Worm (Caenorhabditis elegans): ENCODE measurements around the gene C27B7.5.

Gene C27B7.5

DNA sequence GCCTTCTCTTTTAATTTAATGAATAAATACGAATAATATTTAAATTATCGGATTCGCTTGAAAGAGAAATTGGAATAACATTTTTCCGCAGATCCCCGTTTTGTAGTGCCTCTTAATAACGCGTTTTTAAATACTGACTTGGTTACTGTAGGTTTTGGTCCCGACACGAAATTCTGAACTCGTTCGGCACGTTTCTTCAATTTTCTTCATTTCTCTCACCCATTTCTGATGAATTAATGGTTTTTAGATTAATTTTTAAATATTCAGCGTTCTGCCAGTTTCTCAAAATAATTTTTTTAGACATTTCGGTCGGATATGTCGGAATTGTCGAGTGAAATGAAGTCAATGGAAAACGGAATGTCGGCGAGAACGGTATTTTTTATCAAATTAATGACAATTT is at the start of gene C27B7.5:
TSS of gene C27B7.5 (plus strand) at position 301 of the 400 bp plus-strand sequence.
- TF ChIP-seq ref-1 (GFP tag; conservative IDR thresholded peaks at IDR 0.05) (no peak), cog-1 (tag; optimal IDR thresholded peaks at IDR 0.05) (no peak), flt-1 (GFP tag; IDR thresholded peaks at IDR 0.05) (no peak), ztf-23 (GFP tag; IDR thresholded peaks at IDR 0.05) (no peak), ztf-29 (GFP tag; IDR thresholded peaks at IDR 0.05) (no peak)

DNA sequence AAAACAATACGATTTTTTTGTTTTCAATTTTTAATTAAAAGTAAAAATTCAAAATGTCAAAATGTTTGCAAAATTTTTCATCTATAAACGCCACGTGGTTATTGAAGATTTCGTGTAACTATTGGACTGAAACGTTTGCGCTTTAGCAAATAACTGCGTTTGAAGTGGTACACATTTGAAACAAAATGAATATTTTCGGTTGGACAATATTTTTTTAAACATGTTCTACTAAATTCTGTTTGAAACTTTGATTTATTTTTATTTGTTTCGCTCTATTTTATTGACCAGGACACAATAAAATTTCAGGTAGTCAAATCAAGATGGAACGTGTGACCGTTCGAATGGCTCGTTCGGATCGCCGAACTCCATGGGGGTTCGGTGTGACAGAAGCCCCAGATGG is 49.3 kb upstream of the C27B7.5 start, which contains the start of gene alp-1:
TSS of gene alp-1 (plus strand) at position 301 of the 400 bp plus-strand sequence.
- TF ChIP-seq med-1 (GFP tag; optimal IDR thresholded peaks at IDR 0.05; ENCODE audit: insufficient read depth) (no peak), flt-1 (GFP tag; IDR thresholded peaks at IDR 0.05) (no peak), klf-2 (GFP tag; conservative IDR thresholded peaks at IDR 0.05) (no peak), tab-1 (GFP tag; IDR thresholded peaks at IDR 0.05) (no peak)

DNA sequence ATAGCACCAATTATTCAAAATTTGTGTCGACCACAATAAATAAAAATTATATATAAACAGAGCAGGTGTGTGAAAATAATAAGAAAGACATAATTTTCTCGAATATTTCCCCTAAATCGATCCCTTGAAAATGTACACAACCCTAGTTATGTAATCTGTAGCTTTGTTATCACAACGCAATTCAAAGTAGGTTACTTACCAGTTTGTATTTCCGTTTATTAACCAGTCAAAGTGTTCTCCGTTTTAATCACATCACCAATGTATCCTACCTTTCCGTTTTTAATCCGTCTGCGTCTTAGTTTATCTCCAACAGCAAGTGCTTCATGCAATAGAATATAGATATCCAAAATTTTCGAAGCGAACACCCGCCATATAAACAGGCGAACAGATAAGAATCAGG is 48.1 kb upstream of the C27B7.5 start:
- TF ChIP-seq cog-1 (tag; optimal IDR thresholded peaks at IDR 0.05) (no peak), T22C8.4 (GFP tag; IDR thresholded peaks at IDR 0.05) (no peak), ztf-29 (GFP tag; IDR thresholded peaks at IDR 0.05) (no peak), flt-1 (GFP tag; IDR thresholded peaks at IDR 0.05) (no peak), ztf-23 (GFP tag; IDR thresholded peaks at IDR 0.05) (no peak), tab-1 (GFP tag; IDR thresholded peaks at IDR 0.05) (no peak), med-1 (GFP tag; optimal IDR thresholded peaks at IDR 0.05; ENCODE audit: insufficient read depth) (no peak), klf-2 (GFP tag; conservative IDR thresholded peaks at IDR 0.05) (no peak), ref-1 (GFP tag; conservative IDR thresholded peaks at IDR 0.05) (no peak)

DNA sequence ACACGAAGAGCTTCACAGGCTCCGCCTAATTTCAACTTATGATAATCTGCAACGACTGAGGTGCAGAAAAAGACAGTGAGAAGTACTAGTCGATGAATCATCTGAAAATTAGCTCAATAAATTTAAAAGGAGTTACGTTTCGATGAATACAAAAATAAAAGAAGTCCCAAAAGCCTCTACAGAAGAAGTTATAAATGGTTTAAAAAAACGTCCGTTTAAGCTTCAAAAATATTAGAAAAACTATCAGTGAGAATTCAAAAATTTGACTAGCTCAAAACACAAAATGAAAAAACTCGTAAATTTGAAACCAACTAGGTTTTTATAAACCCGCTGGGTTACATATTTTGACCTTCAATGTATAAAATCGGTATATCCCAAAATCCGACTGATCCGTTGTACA is 45.5 kb upstream of the C27B7.5 start, which contains the start of gene T11B7.5:
TSS of gene T11B7.5 (minus strand) at position 101 of the 400 bp plus-strand sequence.
- TF ChIP-seq klf-2 (GFP tag; conservative IDR thresholded peaks at IDR 0.05) (no peak), med-1 (GFP tag; optimal IDR thresholded peaks at IDR 0.05; ENCODE audit: insufficient read depth) (no peak), tab-1 (GFP tag; IDR thresholded peaks at IDR 0.05) (no peak)

DNA sequence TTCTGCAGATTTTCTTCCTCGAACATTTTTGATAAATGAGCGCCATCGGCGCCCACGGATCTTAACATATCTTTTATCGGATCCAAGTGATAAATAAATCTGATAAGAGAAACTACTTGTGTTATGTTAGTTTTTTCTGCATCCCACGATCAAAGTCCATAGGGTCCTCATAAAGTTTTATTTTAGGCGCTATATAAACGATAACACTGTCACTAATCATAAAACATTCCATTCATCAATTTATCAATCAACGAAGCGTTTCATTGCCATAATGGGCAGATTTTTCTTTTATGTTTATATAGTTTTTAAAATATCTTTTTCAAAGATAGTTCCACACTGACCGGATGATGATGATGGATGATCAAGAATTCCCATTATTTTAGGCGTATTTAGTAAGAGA is 36.8 kb upstream of the C27B7.5 start:
- TF ChIP-seq ztf-23 (GFP tag; IDR thresholded peaks at IDR 0.05) (no peak), ztf-29 (GFP tag; IDR thresholded peaks at IDR 0.05) (no peak), ref-1 (GFP tag; conservative IDR thresholded peaks at IDR 0.05) (no peak), cog-1 (tag; optimal IDR thresholded peaks at IDR 0.05) (no peak), tab-1 (GFP tag; IDR thresholded peaks at IDR 0.05) (no peak), med-1 (GFP tag; optimal IDR thresholded peaks at IDR 0.05; ENCODE audit: insufficient read depth) (no peak), flt-1 (GFP tag; IDR thresholded peaks at IDR 0.05) (no peak), klf-2 (GFP tag; conservative IDR thresholded peaks at IDR 0.05) (no peak), T22C8.4 (GFP tag; IDR thresholded peaks at IDR 0.05) (no peak)

DNA sequence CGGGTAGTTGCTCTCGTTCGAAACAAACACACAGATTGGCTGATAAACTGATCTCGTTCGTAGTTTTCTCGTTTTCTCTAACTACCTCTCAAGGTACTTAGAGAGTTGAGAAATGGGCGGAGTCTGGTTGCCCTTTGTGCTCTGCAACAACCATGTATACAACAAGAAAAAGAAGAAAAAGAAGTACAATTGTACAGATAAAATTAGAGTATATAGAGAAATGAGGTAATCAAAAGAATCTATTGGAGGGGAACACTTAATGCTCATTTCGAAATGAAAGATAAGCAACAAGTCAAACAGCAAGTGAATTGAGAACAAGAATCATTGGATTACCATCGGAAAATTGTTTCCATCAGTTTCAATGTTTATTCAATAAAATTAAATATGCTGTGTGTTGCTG is 36.1 kb upstream of the C27B7.5 start, which contains the start of gene C09G9.1:
TSS of gene C09G9.1 (minus strand) at position 143 of the 400 bp plus-strand sequence.
- TF ChIP-seq T22C8.4 (GFP tag; IDR thresholded peaks at IDR 0.05) (no peak), flt-1 (GFP tag; IDR thresholded peaks at IDR 0.05) (no peak), tab-1 (GFP tag; IDR thresholded peaks at IDR 0.05) (no peak), ztf-23 (GFP tag; IDR thresholded peaks at IDR 0.05) (no peak), klf-2 (GFP tag; conservative IDR thresholded peaks at IDR 0.05) (no peak), med-1 (GFP tag; optimal IDR thresholded peaks at IDR 0.05; ENCODE audit: insufficient read depth) (no peak), ztf-29 (GFP tag; IDR thresholded peaks at IDR 0.05) (no peak), ref-1 (GFP tag; conservative IDR thresholded peaks at IDR 0.05) (no peak), cog-1 (tag; optimal IDR thresholded peaks at IDR 0.05) (no peak)

DNA sequence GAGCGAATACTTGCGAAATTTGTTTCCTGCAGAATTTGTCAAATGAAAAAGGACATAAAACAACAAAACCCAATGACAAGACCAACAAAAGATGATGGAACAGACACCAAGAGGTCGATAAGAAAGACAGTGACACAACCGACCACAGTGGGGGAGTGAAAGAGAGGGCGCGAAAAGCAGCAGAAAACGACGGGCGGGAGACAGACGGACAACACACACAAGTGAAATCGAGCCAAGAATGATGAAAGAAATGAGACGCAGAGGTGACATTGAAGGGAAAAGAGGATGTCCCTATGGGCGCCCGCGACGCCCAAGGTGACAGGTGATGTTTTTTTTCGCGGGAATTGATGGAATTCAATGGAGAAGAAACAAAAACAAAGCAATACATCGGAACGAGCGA is 35.4 kb upstream of the C27B7.5 start:
- TF ChIP-seq tab-1 (GFP tag; IDR thresholded peaks at IDR 0.05) (no peak), flt-1 (GFP tag; IDR thresholded peaks at IDR 0.05) (no peak), cog-1 (tag; optimal IDR thresholded peaks at IDR 0.05) (no peak), ztf-23 (GFP tag; IDR thresholded peaks at IDR 0.05) (no peak), ztf-29 (GFP tag; IDR thresholded peaks at IDR 0.05) (no peak), med-1 (GFP tag; optimal IDR thresholded peaks at IDR 0.05; ENCODE audit: insufficient read depth) (no peak), T22C8.4 (GFP tag; IDR thresholded peaks at IDR 0.05) (no peak), ref-1 (GFP tag; conservative IDR thresholded peaks at IDR 0.05) (no peak), klf-2 (GFP tag; conservative IDR thresholded peaks at IDR 0.05) (no peak)

DNA sequence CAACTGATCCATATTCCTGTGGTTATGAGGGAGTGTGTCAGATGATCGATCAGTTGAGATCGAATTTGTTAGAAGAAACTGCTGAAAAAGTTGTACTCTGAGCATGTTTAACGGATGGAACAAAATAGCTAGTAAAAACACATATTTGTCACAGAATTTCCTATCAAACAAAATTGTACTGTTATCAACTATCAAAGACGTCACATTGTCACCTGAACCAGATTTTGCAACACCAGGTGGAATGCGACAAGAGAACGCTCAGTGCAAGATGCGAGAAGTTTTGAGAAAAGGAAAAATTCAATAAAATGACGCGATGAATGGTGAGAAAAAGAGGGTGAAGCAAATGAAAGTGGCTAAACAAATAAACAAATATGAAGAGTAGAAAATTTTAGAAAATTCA is 33.9 kb upstream of the C27B7.5 start:
- TF ChIP-seq cog-1 (tag; optimal IDR thresholded peaks at IDR 0.05): no peak

DNA sequence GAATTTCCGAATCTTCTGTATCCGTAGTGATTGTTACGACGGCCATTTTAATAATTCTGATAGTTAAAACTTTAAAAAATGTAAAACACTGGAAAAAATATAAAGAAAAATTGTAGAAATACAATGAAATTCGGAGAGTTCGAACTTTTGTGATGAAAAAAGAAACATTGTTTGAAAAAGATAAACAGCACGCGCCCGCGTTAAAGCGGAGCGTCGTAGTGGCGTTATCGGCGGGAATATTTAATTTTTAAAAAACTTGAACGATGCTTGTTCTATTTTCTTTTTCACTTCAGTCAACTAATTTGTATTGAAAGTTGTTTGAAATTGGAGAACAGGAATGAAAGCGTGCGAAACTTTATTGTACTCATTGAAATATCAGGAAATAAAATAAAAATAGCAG is 31.8 kb upstream of the C27B7.5 start, which contains the start of gene npp-23:
TSS of gene npp-23 (minus strand) at position 56 of the 400 bp plus-strand sequence.
- TF ChIP-seq ztf-23 (GFP tag; IDR thresholded peaks at IDR 0.05) (no peak), med-1 (GFP tag; optimal IDR thresholded peaks at IDR 0.05; ENCODE audit: insufficient read depth) (no peak), ref-1 (GFP tag; conservative IDR thresholded peaks at IDR 0.05) (no peak)

DNA sequence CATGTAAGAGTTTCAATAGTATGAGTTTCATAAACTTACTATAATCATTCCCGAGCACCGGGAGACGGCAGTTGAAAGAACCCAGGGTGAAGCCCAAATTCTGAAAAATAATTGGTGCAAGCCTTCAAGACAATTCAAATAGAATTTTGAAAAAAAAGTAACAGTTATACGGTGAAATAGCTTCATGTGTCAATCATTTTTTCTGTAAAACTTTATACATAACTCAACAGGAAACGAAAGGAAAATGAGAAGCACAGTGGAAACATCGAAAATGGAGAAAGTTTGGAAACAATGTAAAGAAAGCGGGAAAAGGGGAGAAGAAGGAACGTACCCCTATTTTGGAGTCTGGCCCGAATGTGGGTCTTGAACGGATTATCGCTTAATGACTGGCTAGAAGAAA is 28.5 kb upstream of the C27B7.5 start, which contains the start of gene C09G9.3:
TSS of gene C09G9.3 (minus strand) at position 101 of the 400 bp plus-strand sequence.
- TF ChIP-seq cog-1 (tag; optimal IDR thresholded peaks at IDR 0.05) (no peak), med-1 (GFP tag; optimal IDR thresholded peaks at IDR 0.05; ENCODE audit: insufficient read depth) (no peak), ref-1 (GFP tag; conservative IDR thresholded peaks at IDR 0.05) (no peak), tab-1 (GFP tag; IDR thresholded peaks at IDR 0.05) (no peak), flt-1 (GFP tag; IDR thresholded peaks at IDR 0.05) (no peak)

DNA sequence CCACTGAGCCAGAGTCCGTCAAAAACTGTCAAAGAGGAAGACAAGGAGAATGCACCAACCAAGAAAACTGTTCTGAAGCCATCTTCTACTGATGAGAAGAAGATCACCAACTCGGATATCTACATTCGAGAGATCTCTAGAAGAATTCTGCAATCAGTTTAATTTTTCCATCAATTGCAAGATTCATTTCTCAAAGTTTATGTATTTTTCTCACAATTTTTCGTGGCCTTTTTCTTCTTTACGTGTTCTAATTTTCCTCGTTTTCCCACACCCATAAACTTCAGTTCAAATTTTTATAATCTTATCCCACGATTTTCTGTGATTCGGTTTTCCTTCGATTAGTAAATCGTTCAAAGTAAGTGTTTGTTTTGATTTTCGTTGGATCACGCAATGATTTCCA is 27.6 kb upstream of the C27B7.5 start, which contains the start of gene hdl-2:
TSS of gene hdl-2 (plus strand) at position 301 of the 400 bp plus-strand sequence.
- no peak for TF ChIP-seq med-1 (GFP tag; optimal IDR thresholded peaks at IDR 0.05; ENCODE audit: insufficient read depth)
- no peak for TF ChIP-seq ref-1 (GFP tag; conservative IDR thresholded peaks at IDR 0.05)
- TF ChIP-seq ztf-23 (GFP tag; IDR thresholded peaks at IDR 0.05): no peak
- TF ChIP-seq tab-1 (GFP tag; IDR thresholded peaks at IDR 0.05): no peak
- no peak for TF ChIP-seq klf-2 (GFP tag; conservative IDR thresholded peaks at IDR 0.05)
- TF ChIP-seq T22C8.4 (GFP tag; IDR thresholded peaks at IDR 0.05): no peak
- TF ChIP-seq flt-1 (GFP tag; IDR thresholded peaks at IDR 0.05): no peak
- TF ChIP-seq ztf-29 (GFP tag; IDR thresholded peaks at IDR 0.05): no peak
- no peak for TF ChIP-seq cog-1 (tag; optimal IDR thresholded peaks at IDR 0.05)
